Worm (Caenorhabditis elegans) whole organism, mixed stage, embryonic: ENCODE results near the gene Y49F6B.2.
A peak's percentile ranks its signal among the peaks of the same experiment; 100 is the strongest.

Experiments
- M03D4.4 ChIP-seq: sonication (generic microtip); optimal IDR thresholded peaks from 2 replicates; lab custom pipeline; 2017; ENCODE audit warnings: mild to moderate bottlenecking, missing genetic modification characterization, missing compliant biosample characterization
- bed-3 ChIP-seq: fragments of 200-800 bp; sonication (Bioruptor generic); optimal IDR thresholded peaks from 3 replicates; lab custom pipeline; 2018; ENCODE audit warnings: mild to moderate bottlenecking, missing genetic modification characterization, moderate library complexity, missing compliant biosample characterization
- blmp-1 ChIP-seq: fragments of 150-350 bp; optimal IDR thresholded peaks from 2 replicates; lab custom pipeline; 2014; ENCODE audit warnings: missing biosample characterization, missing genetic modification characterization
- ceh-39 ChIP-seq: fragments of 150-350 bp; optimal IDR thresholded peaks from 2 replicates; lab custom pipeline; 2014; ENCODE audit warnings: missing biosample characterization, missing genetic modification characterization
- ceh-43 ChIP-seq: fragments of 200-800 bp; sonication (Bioruptor generic); optimal IDR thresholded peaks from 2 replicates; lab custom pipeline; 2018; ENCODE audit warnings: mild to moderate bottlenecking, missing genetic modification characterization, moderate library complexity, missing compliant biosample characterization
- ceh-83 ChIP-seq: fragments of 200-800 bp; sonication (Bioruptor generic); optimal IDR thresholded peaks from 2 replicates; lab custom pipeline; 2018; ENCODE audit warnings: mild to moderate bottlenecking, missing genetic modification characterization, missing compliant biosample characterization
- ces-1 ChIP-seq: fragments of 150-350 bp; optimal IDR thresholded peaks from 2 replicates; lab custom pipeline; 2014; ENCODE audit warnings: missing biosample characterization, missing genetic modification reagents, missing genetic modification characterization
- cnd-1 ChIP-seq: fragments of 200-800 bp; sonication (Bioruptor generic); optimal IDR thresholded peaks from 2 replicates; lab custom pipeline; 2018; ENCODE audit warnings: mild to moderate bottlenecking, missing genetic modification characterization, missing compliant biosample characterization
- drap-1 ChIP-seq: fragments of 200-800 bp; sonication (Bioruptor generic); optimal IDR thresholded peaks from 3 replicates; lab custom pipeline; 2018; ENCODE audit warnings: mild to moderate bottlenecking, missing genetic modification characterization, missing compliant biosample characterization
- elt-1 ChIP-seq: sonication (generic microtip); optimal IDR thresholded peaks from 2 replicates; lab custom pipeline; 2017; ENCODE audit warnings: missing genetic modification characterization, mild to moderate bottlenecking, missing compliant biosample characterization, antibody characterized with exemption, moderate library complexity, borderline replicate concordance; ENCODE audit not compliant: insufficient read depth
- elt-3 ChIP-seq: fragments of 150-350 bp; optimal IDR thresholded peaks from 2 replicates; lab custom pipeline; 2014; ENCODE audit warnings: missing biosample characterization, missing genetic modification characterization
- flh-1 ChIP-seq: fragments of 200-800 bp; sonication (Bioruptor generic); optimal IDR thresholded peaks from 2 replicates; lab custom pipeline; 2018; ENCODE audit warnings: mild to moderate bottlenecking, missing genetic modification characterization, moderate library complexity, missing compliant biosample characterization
- ham-2 ChIP-seq: fragments of 200-800 bp; sonication (Bioruptor generic); optimal IDR thresholded peaks from 2 replicates; lab custom pipeline; 2018; ENCODE audit warnings: mild to moderate bottlenecking, missing genetic modification characterization, missing compliant biosample characterization
- hlh-1 ChIP-seq: fragments of 150-350 bp; optimal IDR thresholded peaks from 2 replicates; lab custom pipeline; 2014; ENCODE audit warnings: missing biosample characterization, missing genetic modification reagents, missing genetic modification characterization
- lin-13 ChIP-seq: fragments of 150-350 bp; optimal IDR thresholded peaks from 2 replicates; lab custom pipeline; 2014; ENCODE audit warnings: missing biosample characterization, missing genetic modification characterization
- lin-32 ChIP-seq: fragments of 200-800 bp; sonication (Bioruptor generic); optimal IDR thresholded peaks from 2 replicates; lab custom pipeline; 2018; ENCODE audit warnings: mild to moderate bottlenecking, missing genetic modification characterization, missing compliant biosample characterization
- lsy-2 ChIP-seq: fragments of 150-350 bp; optimal IDR thresholded peaks from 2 replicates; lab custom pipeline; 2014; ENCODE audit warnings: missing biosample characterization, missing genetic modification characterization
- mab-5 ChIP-seq: fragments of 150-350 bp; optimal IDR thresholded peaks from 2 replicates; lab custom pipeline; 2014; ENCODE audit warnings: missing biosample characterization, missing genetic modification characterization
- mep-1 ChIP-seq: fragments of 150-350 bp; optimal IDR thresholded peaks from 2 replicates; lab custom pipeline; 2017; ENCODE audit warnings: missing biosample characterization, missing genetic modification reagents, missing genetic modification characterization, inconsistent platforms
- mls-2 ChIP-seq: sonication (generic microtip); optimal IDR thresholded peaks from 2 replicates; lab custom pipeline; 2016; ENCODE audit warnings: mild to moderate bottlenecking, missing genetic modification characterization, moderate library complexity, missing compliant biosample characterization
- nhr-12 ChIP-seq: fragments of 150-350 bp; optimal IDR thresholded peaks from 2 replicates; lab custom pipeline; 2014; ENCODE audit warnings: missing biosample characterization, missing genetic modification characterization
- nhr-2 ChIP-seq: fragments of 150-350 bp; optimal IDR thresholded peaks from 2 replicates; lab custom pipeline; 2014; ENCODE audit warnings: missing biosample characterization, missing genetic modification characterization
- nhr-237 ChIP-seq: fragments of 150-350 bp; optimal IDR thresholded peaks from 2 replicates; lab custom pipeline; 2014; ENCODE audit warnings: missing biosample characterization, missing genetic modification characterization
- nhr-28 ChIP-seq: fragments of 150-350 bp; optimal IDR thresholded peaks from 2 replicates; lab custom pipeline; 2014; ENCODE audit warnings: missing biosample characterization, missing genetic modification characterization
- nhr-76 ChIP-seq: sonication (generic microtip); optimal IDR thresholded peaks from 2 replicates; lab custom pipeline; 2017; ENCODE audit warnings: missing biosample characterization, missing genetic modification characterization
- pha-4 ChIP-seq: fragments of 150-350 bp; optimal IDR thresholded peaks from 2 replicates; lab custom pipeline; 2018; ENCODE audit warnings: missing biosample characterization, missing genetic modification reagents, missing genetic modification characterization
- sem-2 ChIP-seq: fragments of 200-800 bp; sonication (Bioruptor generic); optimal IDR thresholded peaks from 2 replicates; lab custom pipeline; 2018; ENCODE audit warnings: mild to moderate bottlenecking, missing genetic modification characterization, missing compliant biosample characterization
- snpc-4 ChIP-seq: fragments of 150-350 bp; optimal IDR thresholded peaks from 2 replicates; lab custom pipeline; 2014; ENCODE audit warnings: missing biosample characterization, missing genetic modification characterization
- sptf-1 ChIP-seq: sonication (generic microtip); optimal IDR thresholded peaks from 2 replicates; lab custom pipeline; 2017; ENCODE audit warnings: mild to moderate bottlenecking, missing genetic modification characterization, moderate library complexity, missing compliant biosample characterization
- tbx-8 ChIP-seq: fragments of 200-800 bp; sonication (Bioruptor generic); optimal IDR thresholded peaks from 2 replicates; lab custom pipeline; 2018; ENCODE audit warnings: mild to moderate bottlenecking, missing genetic modification characterization, moderate library complexity, missing compliant biosample characterization
- unc-120 ChIP-seq: sonication (generic microtip); optimal IDR thresholded peaks from 2 replicates; lab custom pipeline; 2017; ENCODE audit warnings: missing genetic modification characterization, missing compliant biosample characterization; ENCODE audit not compliant: poor library complexity, severe bottlenecking
- unc-39 ChIP-seq: fragments of 150-350 bp; optimal IDR thresholded peaks from 2 replicates; lab custom pipeline; 2014; ENCODE audit warnings: missing biosample characterization, missing genetic modification characterization
- unc-62 ChIP-seq: fragments of 150-350 bp; optimal IDR thresholded peaks from 2 replicates; lab custom pipeline; 2014; ENCODE audit warnings: missing biosample characterization, missing genetic modification reagents, missing genetic modification characterization
- zip-8 ChIP-seq: fragments of 150-350 bp; optimal IDR thresholded peaks from 2 replicates; lab custom pipeline; 2014; ENCODE audit warnings: missing biosample characterization, missing genetic modification characterization
- ztf-11 ChIP-seq: fragments of 150-350 bp; optimal IDR thresholded peaks from 2 replicates; lab custom pipeline; 2014; ENCODE audit warnings: missing biosample characterization, missing genetic modification characterization

Gene Y49F6B.2

DNA sequence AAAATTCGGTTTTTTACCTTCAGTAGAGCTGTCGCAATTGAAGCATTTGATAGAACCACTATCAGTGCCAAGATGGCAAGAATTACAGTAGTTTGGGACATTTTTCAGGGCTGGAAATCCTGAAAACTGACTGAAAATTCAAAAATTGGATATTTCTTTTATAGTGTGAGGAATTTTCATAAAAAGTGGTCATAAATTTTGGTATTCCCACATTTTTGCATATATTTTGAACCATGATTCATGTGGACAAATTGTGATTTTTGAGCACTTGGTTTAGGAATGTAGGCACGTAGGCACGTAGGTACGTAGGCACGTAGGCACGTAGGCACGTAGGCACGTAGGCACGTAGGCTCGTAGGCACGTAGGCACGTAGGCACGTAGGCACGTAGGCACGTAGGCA, 9.5 kb downstream of the Y49F6B.2 start, which contains the start of gene Y49F6B.19:
Gene Y49F6B.19 (minus strand): TSS at position 101 of the 400 bp plus-strand sequence.
- TF ChIP-seq elt-1 (tag; lab: Kevin White, UChicago) = no peak
- no peak for TF ChIP-seq ceh-39 (tag; lab: Kevin White, UChicago)
- no peak for TF ChIP-seq nhr-12 (tag; lab: Kevin White, UChicago)
- TF ChIP-seq zip-8 (tag; lab: Kevin White, UChicago) = no peak
- TF ChIP-seq, all 35 proteins: peak for 0

DNA sequence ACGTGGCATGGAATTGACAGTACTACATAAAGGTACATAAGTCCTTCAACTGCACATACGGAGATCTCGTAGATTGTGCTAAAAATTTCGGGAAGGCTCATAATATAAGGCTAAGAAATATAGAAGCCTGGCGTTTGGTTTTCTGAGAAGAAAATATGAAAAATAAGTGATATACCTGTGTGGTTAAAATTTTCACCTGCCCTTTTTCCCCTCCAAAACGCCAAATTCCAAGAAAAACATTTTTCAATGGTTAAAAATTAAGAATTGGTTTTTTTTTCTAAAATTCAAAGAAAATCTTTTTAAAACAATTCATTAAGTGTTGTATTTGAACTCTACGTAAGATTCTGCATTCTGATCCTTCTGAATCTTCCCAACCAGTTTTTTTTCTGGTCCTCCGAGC, 11.9 kb downstream of the Y49F6B.2 start, which contains the start of gene srz-5:
Gene srz-5 (minus strand): TSS at position 101 of the 400 bp plus-strand sequence.
- no peak for TF ChIP-seq flh-1 (GFP tag; lab: Kevin White, UChicago)
- no peak for TF ChIP-seq mep-1 (tag; lab: Kevin White, UChicago)
- no peak for TF ChIP-seq ham-2 (GFP tag; lab: Kevin White, UChicago)
- no peak for TF ChIP-seq ceh-83 (GFP tag; lab: Kevin White, UChicago)

DNA sequence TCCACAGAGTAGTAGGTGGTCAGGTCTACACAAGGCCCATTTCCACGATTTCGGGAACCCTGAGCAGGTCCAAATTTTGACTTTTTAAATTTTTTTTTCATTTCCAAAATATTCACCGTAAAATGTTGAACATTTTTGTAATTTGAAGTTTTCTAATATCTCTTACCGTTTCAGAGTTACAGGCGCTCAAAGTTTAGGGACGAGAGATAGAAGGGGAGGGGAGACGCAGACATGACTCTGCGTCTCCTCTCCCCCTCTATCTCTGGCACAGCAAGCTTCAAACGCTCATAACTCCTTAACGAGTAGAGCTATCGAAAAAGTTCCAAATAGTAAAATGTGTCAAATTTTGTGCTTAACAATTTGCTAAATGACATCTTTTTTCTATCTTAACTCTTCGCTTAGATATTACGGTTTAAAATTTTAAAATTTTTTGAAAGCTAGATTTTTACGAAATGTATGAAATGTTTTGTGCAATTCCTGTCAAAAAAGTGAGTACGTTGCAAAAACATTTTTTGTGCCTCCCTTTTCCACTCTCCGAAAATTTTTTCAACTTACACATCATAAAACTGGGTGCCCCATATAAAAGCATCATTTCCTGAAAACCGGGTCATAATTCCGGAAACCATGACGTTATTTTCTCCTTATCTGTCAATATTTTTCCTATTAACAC, 12.8 kb downstream of the Y49F6B.2 start, which contains the start of the genes Y49F6B.14 and clec-125:
Gene Y49F6B.14 (minus strand): TSS at position 101 of the 670 bp plus-strand sequence.
Gene clec-125 (plus strand): TSS at position 620 of the 670 bp plus-strand sequence.
- TF ChIP-seq tbx-8 (GFP tag; lab: Kevin White, UChicago) = no peak
- TF ChIP-seq nhr-28 (tag; lab: Kevin White, UChicago) = no peak
- TF ChIP-seq nhr-237 (tag; lab: Kevin White, UChicago) = no peak
- TF ChIP-seq cnd-1 = no peak
- no peak for TF ChIP-seq ztf-11
- TF ChIP-seq nhr-2 (tag; lab: Kevin White, UChicago) = no peak
- no peak for TF ChIP-seq lin-13
- no peak for TF ChIP-seq elt-3 (tag; lab: Kevin White, UChicago)
- TF ChIP-seq M03D4.4 (tag; lab: Kevin White, UChicago) = no peak
- TF ChIP-seq unc-62 = no peak
- TF ChIP-seq nhr-76 (tag; lab: Kevin White, UChicago) = no peak

DNA sequence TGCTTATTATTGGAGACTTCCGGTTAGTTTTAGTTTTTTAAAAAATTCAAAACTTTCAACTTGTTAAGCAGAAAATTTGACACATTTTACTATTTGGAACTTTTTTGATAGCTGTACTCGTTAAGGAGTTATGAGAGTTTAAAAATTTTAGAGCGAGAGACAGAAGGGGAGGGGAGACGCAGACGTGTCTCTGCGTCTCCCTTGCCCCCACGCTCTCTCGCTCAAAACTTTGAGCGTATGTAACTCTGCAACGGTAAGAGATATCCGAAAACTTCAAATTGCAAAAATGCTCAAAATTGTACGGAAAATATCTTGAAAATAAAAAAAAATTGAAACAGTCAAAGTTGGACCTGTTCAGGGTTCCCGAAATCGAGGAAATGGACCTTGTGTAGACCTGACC, 13.4 kb downstream of the Y49F6B.2 start:
- TF ChIP-seq nhr-12 (tag; lab: Kevin White, UChicago) = no peak
- no peak for TF ChIP-seq ceh-39 (tag; lab: Kevin White, UChicago)
- TF ChIP-seq ztf-11 = no peak
- no peak for TF ChIP-seq mab-5 (tag; lab: Kevin White, UChicago)
- no peak for TF ChIP-seq cnd-1

DNA sequence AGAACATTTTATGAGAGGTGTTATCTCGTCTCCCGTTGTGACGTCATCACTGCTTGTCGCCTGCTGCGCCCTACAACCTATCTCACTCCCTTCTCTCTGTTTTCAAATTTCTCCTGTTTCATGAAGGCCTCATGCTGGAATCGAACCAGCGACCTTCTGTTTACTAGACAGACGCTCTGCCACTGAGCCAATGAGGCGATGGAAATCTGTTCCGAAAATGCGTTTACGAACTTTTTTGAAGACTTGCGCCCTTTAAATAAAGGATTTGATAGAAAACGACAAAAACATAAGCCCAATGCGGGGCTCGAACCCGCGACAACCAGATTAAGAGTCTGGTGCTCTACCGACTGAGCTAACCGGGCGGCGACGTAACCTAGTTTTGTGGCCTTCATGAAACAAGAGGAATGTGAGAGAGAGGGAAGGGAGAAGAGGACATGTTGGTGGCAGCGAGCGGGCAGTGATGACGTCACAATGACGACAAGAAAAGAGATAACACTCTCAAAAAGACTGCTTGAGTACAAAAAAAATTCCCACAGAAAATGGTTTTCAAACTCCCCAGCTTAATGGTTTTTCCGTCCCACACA, 16.3 kb downstream of the Y49F6B.2 start, which contains the start of gene clec-126:
Gene clec-126 (plus strand): TSS at position 534 of the 584 bp plus-strand sequence.
- peak; percentile 48 for TF ChIP-seq ztf-11
- TF ChIP-seq nhr-76 (tag; lab: Kevin White, UChicago) = peak; percentile 43
- no peak for TF ChIP-seq unc-62
- TF ChIP-seq unc-39 (tag; lab: Kevin White, UChicago) = peak; percentile 3
- peak; percentile 9 for TF ChIP-seq mep-1 (tag; lab: Kevin White, UChicago)
- TF ChIP-seq ces-1 (GFP tag; lab: Kevin White, UChicago) = peak; percentile 82
- peak; percentile 22 for TF ChIP-seq nhr-237 (tag; lab: Kevin White, UChicago)
- peak; percentile 86 for TF ChIP-seq cnd-1
- TF ChIP-seq tbx-8 (GFP tag; lab: Kevin White, UChicago) = peak; percentile 49
- no peak for TF ChIP-seq nhr-12 (tag; lab: Kevin White, UChicago)
- TF ChIP-seq lin-32 (GFP tag; lab: Kevin White, UChicago) = peak; percentile 31
- TF ChIP-seq mls-2 (tag; lab: Kevin White, UChicago) = peak; percentile 77
- TF ChIP-seq elt-1 (tag; lab: Kevin White, UChicago) = peak; percentile 0
- TF ChIP-seq ham-2 (GFP tag; lab: Kevin White, UChicago) = peak; percentile 83
- no peak for TF ChIP-seq ceh-39 (tag; lab: Kevin White, UChicago)
- peak; percentile 67 for TF ChIP-seq zip-8 (tag; lab: Kevin White, UChicago)
- peak; percentile 43 for TF ChIP-seq lin-13
- TF ChIP-seq hlh-1 (tag; lab: Kevin White, UChicago) = peak; percentile 51
- TF ChIP-seq sem-2 = peak; percentile 78
- TF ChIP-seq mab-5 (tag; lab: Kevin White, UChicago) = no peak
- TF ChIP-seq nhr-2 (tag; lab: Kevin White, UChicago) = no peak
- TF ChIP-seq ceh-43 (GFP tag; lab: Kevin White, UChicago) = peak; percentile 49
- no peak for TF ChIP-seq blmp-1 (tag; lab: Kevin White, UChicago)
- peak; percentile 40 for TF ChIP-seq bed-3 (GFP tag; lab: Kevin White, UChicago)
- TF ChIP-seq elt-3 (tag; lab: Kevin White, UChicago) = peak; percentile 37
- TF ChIP-seq pha-4 (tag; lab: Kevin White, UChicago) = no peak
- TF ChIP-seq nhr-28 (tag; lab: Kevin White, UChicago) = no peak
- peak; percentile 38 for TF ChIP-seq flh-1 (GFP tag; lab: Kevin White, UChicago)
- peak; percentile 86 for TF ChIP-seq ceh-83 (GFP tag; lab: Kevin White, UChicago)
- peak; percentile 89 for TF ChIP-seq unc-120
- TF ChIP-seq M03D4.4 (tag; lab: Kevin White, UChicago) = peak; percentile 75
- peak; percentile 91 for TF ChIP-seq sptf-1 (tag; lab: Kevin White, UChicago)
- TF ChIP-seq lsy-2 = peak; percentile 27
- TF ChIP-seq drap-1 (GFP tag; lab: Kevin White, UChicago) = peak; percentile 84
- no peak for TF ChIP-seq snpc-4 (tag; lab: Kevin White, UChicago)
